Fruit fly (Drosophila melanogaster) ovary, adult (tissue): ENCODE measurements around the gene CG1544.

Experiments
- CG17801 ChIP-seq: fragments of 200-800 bp; optimal IDR thresholded peaks from 2 replicates; lab custom pipeline; 2019; ENCODE audit warnings: missing biosample characterization, mild to moderate bottlenecking, missing genetic modification characterization, moderate library complexity; ENCODE audit not compliant: partially characterized antibody

The CG1544 gene

DNA sequence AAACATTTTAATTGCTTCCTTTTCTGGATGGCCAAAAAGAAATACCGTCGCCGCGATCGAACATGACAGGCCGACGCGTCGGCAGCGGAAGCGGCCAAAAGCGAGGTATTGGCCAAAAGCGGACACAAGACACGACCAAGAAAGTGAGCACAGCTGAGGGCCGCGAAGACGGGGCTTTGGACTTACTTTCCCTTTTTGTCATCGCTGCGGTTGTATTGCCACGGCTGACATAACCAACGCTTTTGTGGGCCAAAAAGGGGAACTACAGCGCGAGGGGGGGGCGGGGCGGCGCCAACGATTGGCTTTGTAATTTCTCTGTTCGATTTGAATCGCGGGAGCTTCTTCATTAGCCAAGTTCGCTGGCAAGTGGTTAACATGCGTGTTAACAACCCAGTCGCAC, 49.1 kb downstream of the CG1544 start:
- TF ChIP-seq CG17801 (GFP tag; lab: Kevin White, UChicago), result no peak

DNA sequence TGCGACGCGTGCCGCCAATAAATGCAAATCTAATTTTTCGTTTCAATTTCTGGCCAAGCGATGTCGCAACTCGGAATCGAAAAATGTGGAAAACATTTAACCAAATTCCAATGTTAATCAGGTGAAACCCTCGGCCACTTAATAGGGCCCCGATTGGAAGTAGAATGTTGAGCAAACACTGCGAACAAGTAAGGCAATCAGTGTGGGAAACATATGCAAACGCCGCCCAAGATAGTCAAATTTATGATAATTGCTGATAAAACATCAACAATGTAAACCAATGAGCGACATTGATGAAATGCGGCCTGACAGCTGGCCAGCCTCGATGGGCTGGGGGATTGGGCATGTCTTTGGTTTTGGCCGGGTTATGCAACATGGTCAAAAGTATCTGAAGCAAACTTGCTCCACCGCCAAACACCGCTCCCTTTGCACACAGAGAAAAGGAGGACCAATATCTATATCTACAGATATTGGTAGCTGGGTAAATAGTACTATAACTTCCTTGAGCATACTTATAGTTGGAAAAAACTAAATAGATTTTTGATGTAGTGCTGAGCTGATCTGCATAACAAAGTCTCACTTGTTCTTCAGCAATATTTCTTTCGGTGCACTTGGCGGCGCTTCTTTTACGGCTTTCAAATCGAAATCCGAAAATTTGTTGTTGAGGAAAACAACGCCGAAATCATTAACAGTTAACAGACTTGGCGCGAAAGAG, 50.7 kb downstream of the CG1544 start:
- no peak for TF ChIP-seq CG17801 (GFP tag; lab: Kevin White, UChicago)

DNA sequence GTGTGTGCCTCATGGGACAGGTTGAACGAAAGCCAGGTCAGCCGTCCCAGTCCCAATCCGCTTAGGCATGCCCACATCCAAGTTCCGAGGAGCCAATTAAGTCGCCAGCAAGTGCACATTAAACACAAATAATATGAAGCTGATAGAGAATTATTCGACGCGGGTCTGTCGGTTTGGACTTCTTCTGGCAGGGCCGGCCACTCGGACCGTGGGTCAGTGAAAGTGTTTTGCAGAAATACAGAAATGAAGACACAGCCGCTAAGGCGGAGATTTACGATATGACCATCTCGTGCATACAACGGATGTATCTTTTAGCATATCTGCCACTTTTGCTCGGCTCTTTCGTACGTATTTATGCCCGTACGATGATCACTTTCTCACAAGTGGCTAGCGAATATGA, 51.5 kb downstream of the CG1544 start:
- no peak for TF ChIP-seq CG17801 (GFP tag; lab: Kevin White, UChicago)

DNA sequence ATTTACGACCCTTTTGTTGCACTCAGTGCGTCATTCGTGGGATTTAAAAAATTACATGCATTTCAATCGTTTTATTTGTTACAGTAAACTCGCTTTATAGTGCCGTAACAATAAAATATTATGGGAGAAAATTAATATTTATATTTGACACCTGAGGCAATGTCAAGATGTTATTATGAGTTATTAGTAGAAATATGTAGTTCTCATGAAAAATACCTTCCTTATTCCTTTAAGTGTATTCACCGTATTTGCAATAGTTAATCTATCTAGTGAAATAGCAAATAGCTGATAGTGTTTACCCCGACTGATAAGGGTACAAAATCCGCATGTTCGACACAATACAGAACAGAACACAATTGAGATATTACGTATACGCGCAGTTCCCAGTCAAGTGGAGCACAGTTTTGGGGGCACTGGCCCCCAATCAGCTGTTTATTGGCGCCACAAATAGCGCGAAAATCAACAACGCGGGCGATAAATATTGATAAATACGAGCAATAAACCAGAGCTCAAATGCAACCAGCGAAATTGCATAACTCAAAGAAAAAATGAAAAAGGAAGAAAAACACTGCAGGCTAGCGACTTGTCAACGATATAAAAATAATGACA, 53.8 kb downstream of the CG1544 start:
- no peak for TF ChIP-seq CG17801 (GFP tag; lab: Kevin White, UChicago)

DNA sequence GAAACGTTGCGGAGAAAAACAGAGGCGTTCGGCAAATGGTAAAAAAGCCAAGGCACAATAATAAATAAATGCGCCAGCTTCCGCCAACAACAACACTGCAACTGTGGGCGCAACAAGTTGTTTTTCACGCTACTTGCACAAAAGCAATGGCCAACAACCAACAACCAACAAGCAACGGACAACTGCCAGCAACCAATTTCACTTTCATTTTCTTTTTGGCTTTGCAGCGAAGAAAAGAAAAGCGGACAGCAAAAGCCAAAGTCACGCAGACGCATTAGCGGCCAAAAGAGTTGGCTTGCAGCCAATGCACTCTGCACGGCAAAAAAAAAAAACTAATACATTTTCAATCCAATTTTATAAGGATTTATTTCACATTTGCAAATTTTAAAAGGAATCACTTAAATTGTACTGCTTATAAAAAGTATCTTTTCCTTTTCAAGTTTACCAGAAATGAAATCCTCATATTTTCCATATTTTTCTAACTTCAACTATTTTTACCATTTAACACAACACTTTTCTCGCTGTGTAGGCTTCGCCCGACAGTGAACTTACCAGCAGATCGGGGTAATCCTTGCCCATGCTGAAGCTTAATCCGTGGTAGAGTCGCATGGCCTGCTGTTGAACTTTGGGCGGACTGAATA, 54.5 kb downstream of the CG1544 start:
- no peak for TF ChIP-seq CG17801 (GFP tag; lab: Kevin White, UChicago)

DNA sequence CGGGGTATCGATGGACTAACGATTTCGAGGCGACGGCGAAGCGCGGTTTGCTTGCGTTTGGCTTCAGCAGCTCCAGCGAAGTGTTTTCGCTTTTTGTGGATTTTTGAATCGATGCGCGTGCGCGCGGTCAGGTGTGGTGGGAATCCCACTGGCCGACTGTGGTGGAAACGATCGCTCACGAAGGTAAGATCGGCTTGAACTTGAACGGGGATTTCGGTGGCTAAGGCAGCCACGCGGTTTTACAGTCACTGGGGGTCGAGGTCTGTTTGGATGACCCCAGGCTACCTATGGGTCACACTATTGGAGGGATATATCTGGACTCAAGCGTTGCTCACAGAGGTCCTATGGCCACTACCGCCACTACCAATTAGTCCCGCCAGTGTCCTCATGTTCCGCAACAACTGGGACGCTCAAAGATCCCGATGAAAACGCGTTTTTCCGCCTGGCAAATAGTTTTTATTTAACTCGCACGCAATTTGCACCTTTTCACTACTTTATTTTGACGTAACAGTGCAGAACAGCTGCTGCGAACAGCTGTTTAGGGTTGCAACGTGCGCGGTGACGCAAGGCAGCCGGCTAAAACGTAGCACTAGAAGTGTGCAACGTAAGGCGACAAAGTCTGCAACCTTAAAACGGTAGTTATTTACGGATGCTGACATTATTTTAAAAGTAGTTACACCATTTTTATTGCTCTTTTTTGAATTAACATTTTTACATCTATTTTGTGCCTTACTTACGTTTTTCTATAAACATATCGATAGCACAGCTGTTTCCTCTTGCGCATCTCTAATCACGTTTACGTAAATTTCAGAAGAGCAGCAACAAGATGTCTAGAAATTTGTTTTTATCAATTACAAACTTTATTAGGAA, 55.6 kb downstream of the CG1544 start, which contains the start of the genes qless and mRpL32:
TSS of gene qless (minus strand) at position 516 of the 870 bp plus-strand sequence.
TSS of gene mRpL32 (plus strand) at position 780 of the 870 bp plus-strand sequence.
- peak; percentile 51 for TF ChIP-seq CG17801 (GFP tag; lab: Kevin White, UChicago)
